Worm (Caenorhabditis elegans) whole organism, L1 larva: ENCODE data around the gene lgc-12.

Source experiments
- ama-1 ChIP-seq: fragments of 150-350 bp; optimal IDR thresholded peaks from 2 replicates; lab custom pipeline; 2014
- hpl-2 ChIP-seq: fragments of 150-350 bp; optimal IDR thresholded peaks from 2 replicates; lab custom pipeline; 2014; ENCODE audit warnings: missing biosample characterization, missing genetic modification reagents, missing genetic modification characterization
- lin-13 ChIP-seq: fragments of 150-350 bp; optimal IDR thresholded peaks from 2 replicates; lab custom pipeline; 2014; ENCODE audit warnings: missing biosample characterization, missing genetic modification reagents, missing genetic modification characterization
- rnt-1 ChIP-seq: sonication (generic microtip); optimal IDR thresholded peaks from 2 replicates; lab custom pipeline; 2016; ENCODE audit warnings: mild to moderate bottlenecking, missing genetic modification characterization, moderate library complexity, missing compliant biosample characterization

DNA sequence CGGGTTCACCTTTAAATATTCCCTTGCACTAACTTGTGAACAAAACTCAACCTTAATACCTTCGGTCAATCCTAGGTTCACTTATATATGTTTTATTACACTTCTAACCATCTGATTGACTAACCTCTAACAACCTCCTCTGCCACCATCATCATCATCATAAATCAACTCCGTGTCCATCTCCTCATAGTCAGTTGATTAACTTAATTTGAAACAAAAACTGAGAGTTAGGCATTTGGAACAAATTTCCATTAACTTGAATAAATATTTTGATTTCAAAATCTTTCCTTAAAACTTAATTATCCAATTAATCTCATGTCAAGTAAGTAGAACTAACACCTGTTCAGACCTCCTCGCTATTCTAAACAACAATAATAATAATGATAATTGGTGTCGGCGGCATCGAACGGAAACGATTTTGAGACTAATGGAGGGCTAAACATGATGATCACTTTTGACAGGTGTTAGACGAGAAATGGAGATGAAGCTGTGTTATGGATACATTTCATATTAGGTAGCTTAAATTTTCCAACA, 8.2 kb upstream of the lgc-12 start:
- no peak for TF ChIP-seq lin-13 (GFP tag; lab: Kevin White, UChicago)
- no peak for TF ChIP-seq hpl-2 (GFP tag; lab: Kevin White, UChicago)
- no peak for TF ChIP-seq ama-1 (lab: Kevin White, UChicago)
- TF ChIP-seq rnt-1: peak; percentile 28
